Worm (Caenorhabditis elegans) whole organism, L4 larva: ENCODE measurements around the gene C16D9.1.

Source experiments
- F49E8.2 ChIP-seq: sonication (generic microtip); optimal IDR thresholded peaks from 2 replicates; lab custom pipeline; 2016; ENCODE audit warnings: missing compliant biosample characterization, mild to moderate bottlenecking, missing genetic modification characterization, borderline replicate concordance
- Y105C5A.15 ChIP-seq: fragments of 200-800 bp; sonication (Bioruptor generic); IDR thresholded peaks from 2 replicates; pipeline ENCODE4 v1.3.6; 2022; ENCODE audit warnings: missing genetic modification characterization, missing compliant biosample characterization
- Y75B8A.6 ChIP-seq: fragments of 200-800 bp; sonication (Bioruptor generic); IDR thresholded peaks from 2 replicates; pipeline ENCODE4 v1.3.6; 2022; ENCODE audit warnings: missing genetic modification reagents, missing genetic modification characterization, missing compliant biosample characterization
- aha-1 ChIP-seq: fragments of 150-350 bp; peaks from one replicate; lab custom pipeline; 2014; ENCODE audit warnings: missing biosample characterization, missing genetic modification characterization
- ama-1 ChIP-seq: fragments of 150-350 bp; optimal IDR thresholded peaks from 2 replicates; lab custom pipeline; 2014; ENCODE audit warnings: inconsistent platforms, mixed read lengths
- cey-2 ChIP-seq: sonication (generic microtip); optimal IDR thresholded peaks from 3 replicates; lab custom pipeline; 2017; ENCODE audit warnings: missing genetic modification characterization, mild to moderate bottlenecking, missing compliant biosample characterization, antibody characterized with exemption, borderline replicate concordance; ENCODE audit not compliant: insufficient read depth
- ctbp-1 ChIP-seq: fragments of 200-800 bp; sonication (Bioruptor generic); IDR thresholded peaks from 2 replicates; pipeline ENCODE4 v1.3.6; 2022; ENCODE audit warnings: missing genetic modification reagents, missing genetic modification characterization, missing compliant biosample characterization
- daf-16 ChIP-seq, 3 experiments: sonication (generic microtip); optimal IDR thresholded peaks; 2 replicates each; lab custom pipeline; 2016 to 2017; ENCODE audit warnings: missing genetic modification characterization in 3 of 3, missing genetic modification reagents in 3 of 3, mild to moderate bottlenecking in 2 of 3, missing compliant biosample characterization in 2 of 3, missing biosample characterization in 1 of 3, moderate library complexity in 1 of 3
- daf-19 ChIP-seq: fragments of 200-800 bp; sonication (Bioruptor generic); conservative IDR thresholded peaks from 2 replicates; pipeline ENCODE4 v1.3.6; 2022; ENCODE audit warnings: missing genetic modification characterization, missing compliant biosample characterization
- dmd-6 ChIP-seq: fragments of 200-800 bp; sonication (Bioruptor generic); IDR thresholded peaks from 2 replicates; pipeline ENCODE4 v1.3.6; 2022; ENCODE audit warnings: missing genetic modification reagents, missing genetic modification characterization, missing compliant biosample characterization
- dmd-9 ChIP-seq: fragments of 200-800 bp; sonication (Bioruptor generic); IDR thresholded peaks from 2 replicates; pipeline ENCODE4 v1.3.6; 2022; ENCODE audit warnings: missing genetic modification reagents, missing genetic modification characterization, missing compliant biosample characterization
- dpl-1 ChIP-seq: fragments of 150-350 bp; optimal IDR thresholded peaks from 2 replicates; lab custom pipeline; 2014; ENCODE audit warnings: missing biosample characterization, missing genetic modification reagents, missing genetic modification characterization
- dve-1 ChIP-seq: sonication (generic microtip); optimal IDR thresholded peaks from 2 replicates; lab custom pipeline; 2017; ENCODE audit warnings: antibody characterized with exemption, mild to moderate bottlenecking, missing genetic modification characterization, missing compliant biosample characterization; ENCODE audit not compliant: insufficient read depth
- hif-1 ChIP-seq, 2 experiments: sonication (generic microtip); optimal IDR thresholded peaks; 2 replicates each; lab custom pipeline; 2016 to 2017; ENCODE audit warnings: missing compliant biosample characterization in 2 of 2, missing genetic modification characterization in 2 of 2, missing genetic modification reagents in 2 of 2, missing genotype in 2 of 2, mild to moderate bottlenecking in 1 of 2
- hlh-11 ChIP-seq: fragments of 200-800 bp; sonication (Bioruptor generic); optimal IDR thresholded peaks from 2 replicates; lab custom pipeline; 2018; ENCODE audit warnings: mild to moderate bottlenecking, missing genetic modification characterization, missing compliant biosample characterization
- lin-1 ChIP-seq: fragments of 200-800 bp; sonication (Bioruptor generic); IDR thresholded peaks from 2 replicates; pipeline ENCODE4 v1.3.6; 2022; ENCODE audit warnings: missing genetic modification reagents, missing genetic modification characterization, missing compliant biosample characterization
- lin-13 ChIP-seq: fragments of 150-350 bp; optimal IDR thresholded peaks from 2 replicates; lab custom pipeline; 2014; ENCODE audit warnings: missing biosample characterization, missing genetic modification reagents, missing genetic modification characterization
- lin-38 ChIP-seq: fragments of 200-800 bp; sonication (Bioruptor generic); IDR thresholded peaks from 2 replicates; pipeline ENCODE4 v1.3.6; 2022; ENCODE audit warnings: missing genetic modification reagents, missing genetic modification characterization, missing compliant biosample characterization
- lsy-2 ChIP-seq, 2 experiments: fragments of 150-350 bp in 1 of 2; sonication (generic microtip) in 1 of 2; optimal IDR thresholded peaks; 2 replicates each; lab custom pipeline; 2014 to 2017; ENCODE audit warnings: missing biosample characterization in 2 of 2, missing genetic modification characterization in 2 of 2
- mep-1 ChIP-seq: fragments of 150-350 bp; sonication (generic microtip); optimal IDR thresholded peaks from 3 replicates; lab custom pipeline; 2014; ENCODE audit warnings: missing biosample characterization, missing genetic modification characterization
- mes-2 ChIP-seq: sonication (generic microtip); optimal IDR thresholded peaks from 2 replicates; lab custom pipeline; 2016; ENCODE audit warnings: missing genotype, mild to moderate bottlenecking, missing genetic modification characterization, missing compliant biosample characterization; ENCODE audit not compliant: poor library complexity, severe bottlenecking
- mxl-2 ChIP-seq: fragments of 200-800 bp; sonication (Bioruptor generic); conservative IDR thresholded peaks from 2 replicates; pipeline ENCODE4 v1.3.6; 2022; ENCODE audit warnings: missing genetic modification reagents, missing genetic modification characterization, missing compliant biosample characterization
- nhr-25 ChIP-seq: sonication (generic microtip); optimal IDR thresholded peaks from 2 replicates; lab custom pipeline; 2017; ENCODE audit warnings: missing genetic modification characterization, mild to moderate bottlenecking, missing compliant biosample characterization, antibody characterized with exemption, moderate library complexity, borderline replicate concordance; ENCODE audit not compliant: insufficient read depth
- nhr-28 ChIP-seq: fragments of 150-350 bp; optimal IDR thresholded peaks from 2 replicates; lab custom pipeline; 2014; ENCODE audit warnings: missing biosample characterization, missing genetic modification characterization
- php-3 ChIP-seq: fragments of 200-800 bp; sonication (Bioruptor generic); IDR thresholded peaks from 2 replicates; pipeline ENCODE4 v1.3.6; 2022; ENCODE audit warnings: missing genetic modification reagents, missing genetic modification characterization, missing compliant biosample characterization
- pqm-1 ChIP-seq: sonication (generic microtip); optimal IDR thresholded peaks from 2 replicates; lab custom pipeline; 2017; ENCODE audit warnings: missing biosample characterization, missing genetic modification characterization
- rbr-2 ChIP-seq: sonication (generic microtip); optimal IDR thresholded peaks from 2 replicates; lab custom pipeline; 2016; ENCODE audit warnings: missing genotype, missing genetic modification characterization, missing compliant biosample characterization
- snpc-1.2 ChIP-seq: fragments of 200-800 bp; sonication (Bioruptor generic); IDR thresholded peaks from 2 replicates; pipeline ENCODE4 v1.3.6; 2022; ENCODE audit warnings: missing genetic modification reagents, missing genetic modification characterization, missing compliant biosample characterization
- tag-97 ChIP-seq: fragments of 200-800 bp; sonication (Bioruptor generic); IDR thresholded peaks from 2 replicates; pipeline ENCODE4 v1.3.6; 2022; ENCODE audit warnings: missing genetic modification characterization, missing compliant biosample characterization
- tra-1 ChIP-seq: fragments of 200-800 bp; sonication (Bioruptor generic); IDR thresholded peaks from 2 replicates; pipeline ENCODE4 v1.3.6; 2022; ENCODE audit warnings: missing genetic modification reagents, missing genetic modification characterization, missing compliant biosample characterization
- unc-62 ChIP-seq, 3 experiments: fragments of 150-350 bp in 1 of 3; sonication (generic microtip); optimal IDR thresholded peaks in 2 of 3; peaks in 1 of 3; 1 replicate in 1 of 3; 2 replicates in 2 of 3; lab custom pipeline; 2014 to 2017; ENCODE audit warnings: missing biosample characterization in 3 of 3, missing genetic modification characterization in 3 of 3, missing genetic modification reagents in 3 of 3, missing genotype in 1 of 3
- vab-7 ChIP-seq: fragments of 200-800 bp; sonication (Bioruptor generic); IDR thresholded peaks from 2 replicates; pipeline ENCODE4 v1.3.6; 2022; ENCODE audit warnings: missing genetic modification reagents, missing genetic modification characterization, missing compliant biosample characterization
- zfp-3 ChIP-seq: fragments of 200-800 bp; sonication (Bioruptor generic); conservative IDR thresholded peaks from 2 replicates; pipeline ENCODE4 v1.3.6; 2022; ENCODE audit warnings: missing genetic modification reagents, missing genetic modification characterization, missing compliant biosample characterization
- zip-2 ChIP-seq: fragments of 150-350 bp; optimal IDR thresholded peaks from 2 replicates; lab custom pipeline; 2014; ENCODE audit warnings: missing biosample characterization, missing genetic modification characterization

The C16D9.1 gene

ce11 chrV:8212816-8213215, 46.3 kb upstream of the C16D9.1 start (continued):
- TF ChIP-seq tag-97 (GFP tag; lab: Robert Waterston, UW) (no peak), dve-1 (tag; lab: Kevin White, UChicago) (peak; percentile 51)
- TF ChIP-seq, all 104 proteins: peak for 7

ce11 chrV:8213868-8214267, 45.2 kb upstream of the C16D9.1 start, which contains the start of gene K07C11.7:
Gene K07C11.7 (minus strand): TSS chrV:8213968.
- TF ChIP-seq mxl-2 (GFP tag; lab: Robert Waterston, UW), result no peak
- TF ChIP-seq nhr-25 (tag; lab: Kevin White, UChicago), result no peak
- no peak for TF ChIP-seq ctbp-1 (GFP tag; lab: Robert Waterston, UW)
- no peak for TF ChIP-seq F49E8.2
- no peak for TF ChIP-seq vab-7 (GFP tag; lab: Robert Waterston, UW)
- no peak for TF ChIP-seq lin-13 (GFP tag; lab: Kevin White, UChicago)
- TF ChIP-seq lsy-2 (tag; optimal IDR thresholded peaks at IDR 0.05; lab: Kevin White, UChicago), result no peak
- no peak for TF ChIP-seq unc-62 (GFP tag; optimal IDR thresholded peaks at IDR 0.05 in 1 of 2; lab: Kevin White, UChicago)
- no peak for TF ChIP-seq unc-62 (tag; optimal IDR thresholded peaks at IDR 0.05; lab: Kevin White, UChicago)
- TF ChIP-seq cey-2 (tag; lab: Kevin White, UChicago), result no peak
- TF ChIP-seq Y105C5A.15 (GFP tag; lab: Robert Waterston, UW), result no peak

- TF ChIP-seq lin-38 (GFP tag; lab: Robert Waterston, UW), result 0 out of 2 replicates have a peak, but pooled peaks have one; percentile 7
- TF ChIP-seq mep-1 (tag; lab: Kevin White, UChicago), result peak; percentile 12
- TF ChIP-seq unc-62 (GFP tag; optimal IDR thresholded peaks at IDR 0.05 in 1 of 2; lab: Kevin White, UChicago), result peak in 1 of 2 experiments; percentile 48
- TF ChIP-seq unc-62 (tag; optimal IDR thresholded peaks at IDR 0.05; lab: Kevin White, UChicago), result no peak
- TF ChIP-seq dpl-1, result no peak
- peak; percentile 32 for TF ChIP-seq mes-2 (tag; lab: Kevin White, UChicago)
- TF ChIP-seq Y75B8A.6 (GFP tag; lab: Robert Waterston, UW), result no peak
- peak; percentile 68 for TF ChIP-seq aha-1 (tag; lab: Kevin White, UChicago)
- peak; percentile 5 for TF ChIP-seq rbr-2
Observed at ce11 chrV:8215158-8215557, 44.0 kb upstream of the C16D9.1 start.

DNA sequence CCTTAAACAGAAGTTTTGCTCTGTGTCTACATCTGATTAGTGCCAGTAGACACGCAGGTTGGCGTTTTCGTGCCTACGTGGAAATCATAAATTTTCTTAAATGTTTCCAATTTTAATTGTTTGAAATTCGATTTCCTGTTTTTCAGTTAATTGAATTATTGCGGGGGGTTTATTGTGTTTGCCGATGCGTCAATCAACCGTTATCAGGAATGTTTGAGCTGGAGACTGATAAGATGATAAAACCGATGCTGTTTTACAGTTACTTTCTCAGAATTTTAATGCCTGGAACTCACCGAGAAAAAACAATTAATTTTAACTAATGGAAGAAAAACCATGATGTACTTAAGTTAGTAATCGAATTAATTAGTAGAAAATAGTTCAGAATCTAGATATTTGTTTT, 42.0 kb upstream of the C16D9.1 start:
- TF ChIP-seq snpc-1.2 (GFP tag; lab: Robert Waterston, UW), result no peak
- TF ChIP-seq Y105C5A.15 (GFP tag; lab: Robert Waterston, UW), result no peak
- peak; percentile 63 for TF ChIP-seq hlh-11
- TF ChIP-seq zfp-3 (GFP tag; lab: Robert Waterston, UW), result no peak
- peak; percentile 77 for TF ChIP-seq php-3
- TF ChIP-seq lin-1 (GFP tag; lab: Robert Waterston, UW), result peak; percentile 53
- TF ChIP-seq dve-1 (tag; lab: Kevin White, UChicago), result peak; percentile 45
- no peak for TF ChIP-seq daf-19 (GFP tag; lab: Robert Waterston, UW)
- peak in 1 of 2 experiments; percentile 23 for TF ChIP-seq hif-1 (tag; optimal IDR thresholded peaks at IDR 0.05; lab: Kevin White, UChicago)
- TF ChIP-seq dmd-9 (GFP tag; lab: Robert Waterston, UW), result no peak
- TF ChIP-seq dmd-6, result peak; percentile 81
- TF ChIP-seq zip-2 (tag; lab: Kevin White, UChicago), result no peak
- TF ChIP-seq pqm-1 (tag; lab: Kevin White, UChicago), result peak; percentile 66
- peak; percentile 53; the same call in 1 of the 2 replicates for TF ChIP-seq tra-1 (GFP tag; lab: Robert Waterston, UW)
- TF ChIP-seq ama-1 (lab: Kevin White, UChicago), result no peak
- no peak for TF ChIP-seq daf-16 (GFP tag; optimal IDR thresholded peaks at IDR 0.05; lab: Kevin White, UChicago)
- peak; percentile 60 for TF ChIP-seq daf-16 (tag; optimal IDR thresholded peaks at IDR 0.05; lab: Kevin White, UChicago)
- TF ChIP-seq nhr-28 (tag; lab: Kevin White, UChicago), result peak; percentile 25
